Fruit fly (Drosophila melanogaster) whole organism, prepupa: ENCODE results near the gene CG32022.
A peak's percentile ranks its signal among the peaks of the same experiment; 100 is the strongest.

Experiments
- Blimp-1 ChIP-seq: fragments of 200-800 bp; sonication (Bioruptor generic); optimal IDR thresholded peaks from 3 replicates; lab custom pipeline; 2017; ENCODE audit warnings: missing biosample characterization, missing genetic modification characterization, mild to moderate bottlenecking, moderate library complexity, missing genetic modification reagents
- CG10631 ChIP-seq: fragments of 200-800 bp; sonication (Bioruptor generic); optimal IDR thresholded peaks from 2 replicates; lab custom pipeline; 2016; ENCODE audit warnings: missing biosample characterization, missing genetic modification characterization
- CG10669 ChIP-seq: fragments of 200-800 bp; sonication (Bioruptor generic); optimal IDR thresholded peaks from 3 replicates; lab custom pipeline; 2018; ENCODE audit warnings: missing biosample characterization, mild to moderate bottlenecking, missing genetic modification characterization, moderate library complexity
- CG11294 ChIP-seq: fragments of 200-800 bp; sonication (Bioruptor generic); IDR thresholded peaks from 2 replicates; pipeline ENCODE4 v1.3.6; 2022; ENCODE audit warnings: missing biosample characterization, missing genetic modification characterization
- CG11762 ChIP-seq: fragments of 200-800 bp; sonication (Bioruptor generic); optimal IDR thresholded peaks from 3 replicates; lab custom pipeline; 2016; ENCODE audit warnings: missing biosample characterization, missing genetic modification characterization; ENCODE audit not compliant: insufficient read depth
- CG11902 ChIP-seq: fragments of 200-800 bp; sonication (Bioruptor generic); optimal IDR thresholded peaks from 3 replicates; lab custom pipeline; 2016; ENCODE audit warnings: missing biosample characterization, missing genetic modification characterization
- CG15336 ChIP-seq: fragments of 200-800 bp; sonication (Bioruptor generic); IDR thresholded peaks from 2 replicates; pipeline ENCODE4 v1.3.6; 2022; ENCODE audit warnings: missing biosample characterization, missing genetic modification characterization
- CG16779 ChIP-seq: fragments of 200-800 bp; sonication (Bioruptor generic); optimal IDR thresholded peaks from 3 replicates; lab custom pipeline; 2017; ENCODE audit warnings: missing biosample characterization, mild to moderate bottlenecking, missing genetic modification characterization
- CG31627 ChIP-seq: fragments of 200-800 bp; sonication (Bioruptor generic); optimal IDR thresholded peaks from 3 replicates; lab custom pipeline; 2016; ENCODE audit warnings: missing biosample characterization, missing genetic modification characterization
- CG32006 ChIP-seq: fragments of 200-800 bp; sonication (Bioruptor generic); optimal IDR thresholded peaks from 3 replicates; lab custom pipeline; 2017; ENCODE audit warnings: missing biosample characterization, mild to moderate bottlenecking, missing genetic modification characterization
- CG34406 ChIP-seq: fragments of 200-800 bp; sonication (Bioruptor generic); optimal IDR thresholded peaks from 3 replicates; lab custom pipeline; 2016; ENCODE audit warnings: missing biosample characterization, missing genetic modification characterization
- CG3919 ChIP-seq: fragments of 200-800 bp; sonication (Bioruptor generic); optimal IDR thresholded peaks from 3 replicates; lab custom pipeline; 2016; ENCODE audit warnings: missing biosample characterization, missing genetic modification characterization
- CG4318 ChIP-seq: fragments of 200-800 bp; sonication (Bioruptor generic); optimal IDR thresholded peaks from 3 replicates; lab custom pipeline; 2017; ENCODE audit warnings: missing biosample characterization, mild to moderate bottlenecking, missing genetic modification characterization
- CG6276 ChIP-seq: fragments of 200-800 bp; sonication (Bioruptor generic); optimal IDR thresholded peaks from 2 replicates; lab custom pipeline; 2017; ENCODE audit warnings: missing biosample characterization, mild to moderate bottlenecking, missing genetic modification characterization
- CG6792 ChIP-seq: fragments of 200-800 bp; sonication (Bioruptor generic); optimal IDR thresholded peaks from 3 replicates; lab custom pipeline; 2016; ENCODE audit warnings: missing biosample characterization, missing genetic modification characterization
- CG6808 ChIP-seq: fragments of 200-800 bp; sonication (Bioruptor generic); optimal IDR thresholded peaks from 3 replicates; lab custom pipeline; 2017; ENCODE audit warnings: missing biosample characterization, missing genetic modification characterization, mild to moderate bottlenecking, moderate library complexity, missing genetic modification reagents
- CG6854 ChIP-seq: fragments of 200-800 bp; sonication (Bioruptor generic); optimal IDR thresholded peaks from 2 replicates; lab custom pipeline; 2017; ENCODE audit warnings: missing biosample characterization, mild to moderate bottlenecking, missing genetic modification characterization
- CG7368 ChIP-seq: fragments of 200-800 bp; sonication (Bioruptor generic); optimal IDR thresholded peaks from 3 replicates; lab custom pipeline; 2016; ENCODE audit warnings: missing biosample characterization, missing genetic modification characterization
- CG8119 ChIP-seq: fragments of 200-800 bp; sonication (Bioruptor generic); IDR thresholded peaks from 3 replicates; pipeline ENCODE4 v1.3.6; 2022; ENCODE audit warnings: missing biosample characterization, missing genetic modification characterization
- CG8319 ChIP-seq: fragments of 200-800 bp; sonication (Bioruptor generic); optimal IDR thresholded peaks from 3 replicates; lab custom pipeline; 2016; ENCODE audit warnings: missing biosample characterization, missing genetic modification characterization
- CG9139 ChIP-seq: fragments of 200-800 bp; sonication (Bioruptor generic); optimal IDR thresholded peaks from 3 replicates; lab custom pipeline; 2017; ENCODE audit warnings: missing biosample characterization, mild to moderate bottlenecking, missing genetic modification characterization
- Eip75B ChIP-seq: fragments of 200-800 bp; sonication (Bioruptor generic); optimal IDR thresholded peaks from 3 replicates; lab custom pipeline; 2016; ENCODE audit warnings: missing biosample characterization, missing genetic modification characterization
- Eip78C ChIP-seq: fragments of 200-800 bp; sonication (Bioruptor generic); peaks from one replicate; lab custom pipeline; 2016; ENCODE audit warnings: missing biosample characterization, missing genetic modification characterization
- Eip93F ChIP-seq: fragments of 200-800 bp; sonication (Bioruptor generic); optimal IDR thresholded peaks from 2 replicates; lab custom pipeline; 2016; ENCODE audit warnings: missing biosample characterization, mild to moderate bottlenecking, missing genetic modification characterization
- Ets21C ChIP-seq: fragments of 200-800 bp; sonication (Bioruptor generic); optimal IDR thresholded peaks from 3 replicates; lab custom pipeline; 2016; ENCODE audit warnings: missing biosample characterization, missing genetic modification characterization
- Ets96B ChIP-seq: fragments of 200-800 bp; optimal IDR thresholded peaks from 2 replicates; lab custom pipeline; 2019; ENCODE audit warnings: missing biosample characterization, mild to moderate bottlenecking, missing genetic modification characterization, moderate library complexity
- Gug ChIP-seq: fragments of 200-800 bp; sonication (Bioruptor generic); IDR thresholded peaks from 2 replicates; pipeline ENCODE4 v1.3.6; 2022; ENCODE audit warnings: missing biosample characterization, missing genetic modification characterization
- Hr38 ChIP-seq: sonication (Bioruptor generic); optimal IDR thresholded peaks from 2 replicates; lab custom pipeline; 2016; ENCODE audit warnings: missing biosample characterization, missing genetic modification characterization
- Hr39 ChIP-seq: fragments of 200-800 bp; sonication (Bioruptor generic); optimal IDR thresholded peaks from 2 replicates; lab custom pipeline; 2016; ENCODE audit warnings: missing biosample characterization, missing genetic modification characterization
- Lpt ChIP-seq: fragments of 200-800 bp; sonication (Bioruptor generic); optimal IDR thresholded peaks from 3 replicates; lab custom pipeline; 2016; ENCODE audit warnings: missing biosample characterization, missing genetic modification characterization
- Met ChIP-seq: fragments of 200-800 bp; sonication (Bioruptor generic); optimal IDR thresholded peaks from 3 replicates; lab custom pipeline; 2016; ENCODE audit warnings: missing biosample characterization, missing genetic modification characterization
- OdsH ChIP-seq: fragments of 200-800 bp; sonication (Bioruptor generic); optimal IDR thresholded peaks from 3 replicates; lab custom pipeline; 2016; ENCODE audit warnings: missing biosample characterization, missing genetic modification characterization
- Smox ChIP-seq: fragments of 200-800 bp; sonication (Bioruptor generic); optimal IDR thresholded peaks from 3 replicates; lab custom pipeline; 2016; ENCODE audit warnings: missing biosample characterization, missing genetic modification characterization
- Sox102F ChIP-seq: fragments of 200-800 bp; sonication (Bioruptor generic); optimal IDR thresholded peaks from 2 replicates; lab custom pipeline; 2016; ENCODE audit warnings: missing biosample characterization, mild to moderate bottlenecking, missing genetic modification characterization
- Sox14 ChIP-seq: fragments of 200-800 bp; sonication (Bioruptor generic); optimal IDR thresholded peaks from 3 replicates; lab custom pipeline; 2016; ENCODE audit warnings: missing biosample characterization, missing genetic modification characterization
- Sox15 ChIP-seq: fragments of 200-800 bp; sonication (Bioruptor generic); optimal IDR thresholded peaks from 3 replicates; lab custom pipeline; 2016; ENCODE audit warnings: missing biosample characterization, missing genetic modification characterization
- achi ChIP-seq: fragments of 200-800 bp; sonication (Bioruptor generic); optimal IDR thresholded peaks from 3 replicates; lab custom pipeline; 2016; ENCODE audit warnings: missing biosample characterization, missing genetic modification characterization
- cyc ChIP-seq: fragments of 200-800 bp; sonication (Bioruptor generic); optimal IDR thresholded peaks from 3 replicates; lab custom pipeline; 2016; ENCODE audit warnings: missing biosample characterization, missing genetic modification characterization
- dsx ChIP-seq: fragments of 200-800 bp; optimal IDR thresholded peaks from 3 replicates; lab custom pipeline; 2019; ENCODE audit warnings: missing biosample characterization, mild to moderate bottlenecking, missing genetic modification characterization, moderate library complexity; ENCODE audit not compliant: poor library complexity, severe bottlenecking
- eg ChIP-seq: fragments of 200-800 bp; sonication (Bioruptor generic); IDR thresholded peaks from 3 replicates; pipeline ENCODE4 v1.3.6; 2022; ENCODE audit warnings: missing biosample characterization, missing genetic modification characterization
- esn ChIP-seq: fragments of 200-800 bp; sonication (Bioruptor generic); optimal IDR thresholded peaks from 2 replicates; lab custom pipeline; 2016; ENCODE audit warnings: missing biosample characterization, mild to moderate bottlenecking, missing genetic modification characterization, moderate library complexity
- fd59A ChIP-seq: fragments of 200-800 bp; sonication (Bioruptor generic); optimal IDR thresholded peaks from 2 replicates; lab custom pipeline; 2017; ENCODE audit warnings: missing biosample characterization, mild to moderate bottlenecking, missing genetic modification characterization, missing genetic modification reagents
- fd85E ChIP-seq: fragments of 200-800 bp; sonication (Bioruptor generic); optimal IDR thresholded peaks from 3 replicates; lab custom pipeline; 2016; ENCODE audit warnings: missing biosample characterization, missing genetic modification characterization
- fkh ChIP-seq: fragments of 200-800 bp; sonication (Bioruptor generic); optimal IDR thresholded peaks from 3 replicates; lab custom pipeline; 2017; ENCODE audit warnings: missing biosample characterization, mild to moderate bottlenecking, missing genetic modification characterization, moderate library complexity
- lz ChIP-seq: fragments of 200-800 bp; sonication (Bioruptor generic); optimal IDR thresholded peaks from 3 replicates; lab custom pipeline; 2016; ENCODE audit warnings: missing biosample characterization, missing genetic modification characterization
- net ChIP-seq: fragments of 200-800 bp; sonication (Bioruptor generic); optimal IDR thresholded peaks from 3 replicates; lab custom pipeline; 2016; ENCODE audit warnings: missing biosample characterization, missing genetic modification characterization
- pdm3 ChIP-seq: fragments of 200-800 bp; sonication (Bioruptor generic); optimal IDR thresholded peaks from 3 replicates; lab custom pipeline; 2016; ENCODE audit warnings: missing biosample characterization, missing genetic modification characterization
- salr ChIP-seq, 2 experiments: fragments of 200-800 bp; sonication (Bioruptor generic); optimal IDR thresholded peaks; 3 replicates each; lab custom pipeline; 2016 to 2018; ENCODE audit warnings: missing biosample characterization in 2 of 2, missing genetic modification characterization in 2 of 2, mild to moderate bottlenecking in 1 of 2
- spab ChIP-seq: fragments of 200-800 bp; sonication (Bioruptor generic); optimal IDR thresholded peaks from 2 replicates; lab custom pipeline; 2017; ENCODE audit warnings: missing biosample characterization, mild to moderate bottlenecking, missing genetic modification characterization, missing genetic modification reagents
- ss ChIP-seq, 2 experiments: fragments of 200-800 bp; sonication (Bioruptor generic); optimal IDR thresholded peaks; 2 replicates in 1 of 2; 3 replicates in 1 of 2; lab custom pipeline; 2017 to 2018; ENCODE audit warnings: mild to moderate bottlenecking in 2 of 2, missing biosample characterization in 2 of 2, missing genetic modification characterization in 2 of 2, moderate library complexity in 1 of 2
- svp ChIP-seq: fragments of 200-800 bp; sonication (Bioruptor generic); peaks from one replicate; lab custom pipeline; 2016; ENCODE audit warnings: missing biosample characterization, missing genetic modification characterization
- topi ChIP-seq: fragments of 200-800 bp; sonication (Bioruptor generic); optimal IDR thresholded peaks from 3 replicates; lab custom pipeline; 2016; ENCODE audit warnings: missing biosample characterization, missing genetic modification characterization

The CG32022 gene

DNA sequence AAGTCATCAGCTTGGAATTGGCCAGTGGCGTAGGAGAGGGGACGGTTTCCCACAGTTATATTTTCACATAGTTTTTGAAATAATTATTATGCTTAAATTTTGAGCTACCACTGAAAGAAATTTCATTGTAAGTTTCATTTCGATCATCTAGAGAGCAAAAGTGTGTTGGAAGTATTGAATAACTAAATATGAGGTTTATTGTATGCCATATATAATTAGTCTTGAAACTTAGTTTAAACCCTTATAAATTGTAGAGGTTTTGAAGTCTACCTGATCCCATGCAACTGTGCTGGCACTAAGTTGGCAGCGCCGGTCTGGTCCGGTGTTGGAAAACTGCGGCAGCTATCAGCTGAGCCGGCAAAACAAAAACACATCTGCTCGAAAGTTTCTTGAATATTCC lies at the start of gene CG32022, which contains the start of gene CG6511:
CG32022 (minus strand) TSS at position 128 of the 400 bp plus-strand sequence.
CG6511 (plus strand) TSS at position 180 of the 400 bp plus-strand sequence.
- TF ChIP-seq esn = peak; percentile 99
- TF ChIP-seq Lpt (GFP tag; lab: Kevin White, UChicago) = peak; percentile 95
- TF ChIP-seq CG7368 (GFP tag; lab: Kevin White, UChicago) = peak; percentile 95
- TF ChIP-seq CG10669 = peak; percentile 98
- TF ChIP-seq CG15336 (GFP tag; lab: Robert Waterston, UW) = peak; percentile 95
- peak; percentile 99 for TF ChIP-seq lz
- TF ChIP-seq net (GFP tag; lab: Kevin White, UChicago) = peak; percentile 96
- TF ChIP-seq CG6854 (GFP tag; lab: Kevin White, UChicago) = peak; percentile 96
- TF ChIP-seq svp (GFP tag; lab: Kevin White, UChicago) = peak; percentile 99
- TF ChIP-seq CG6808 (GFP tag; lab: Kevin White, UChicago) = peak; percentile 95
- peak; percentile 95 for TF ChIP-seq CG6276 (GFP tag; lab: Kevin White, UChicago)
- TF ChIP-seq CG8319 = peak; percentile 96
- peak; percentile 96 for TF ChIP-seq eg (GFP tag; lab: Robert Waterston, UW)
- peak; percentile 99 for TF ChIP-seq CG32006 (GFP tag; lab: Kevin White, UChicago)
- TF ChIP-seq achi = peak; percentile 97
- TF ChIP-seq dsx (GFP tag; lab: Kevin White, UChicago) = peak; percentile 95
- TF ChIP-seq Hr38 (GFP tag; lab: Kevin White, UChicago) = peak; percentile 82
- TF ChIP-seq CG6792 (GFP tag; lab: Kevin White, UChicago) = peak; percentile 97
- TF ChIP-seq Sox102F (GFP tag; lab: Kevin White, UChicago) = peak; percentile 97
- peak; percentile 89 for TF ChIP-seq CG9139 (GFP tag; lab: Kevin White, UChicago)
- TF ChIP-seq fd85E (GFP tag; lab: Kevin White, UChicago) = peak; percentile 94
- peak; percentile 95 for TF ChIP-seq spab (GFP tag; lab: Kevin White, UChicago)
- peak; percentile 98 for TF ChIP-seq Ets21C (GFP tag; lab: Kevin White, UChicago)
- peak; percentile 98 for TF ChIP-seq Eip75B (GFP tag; lab: Kevin White, UChicago)
- TF ChIP-seq Blimp-1 (GFP tag; lab: Kevin White, UChicago) = peak; percentile 91
- peak; percentile 96 for TF ChIP-seq CG8119
- peak; percentile 99 for TF ChIP-seq cyc (GFP tag; lab: Kevin White, UChicago)
- TF ChIP-seq Ets96B = peak; percentile 97
- peak; percentile 96 for TF ChIP-seq Gug (GFP tag; lab: Robert Waterston, UW)
- TF ChIP-seq CG3919 (GFP tag; lab: Kevin White, UChicago) = peak; percentile 97
- TF ChIP-seq CG11294 (GFP tag; lab: Robert Waterston, UW) = peak; percentile 96
- peak; percentile 81 for TF ChIP-seq Eip93F (GFP tag; lab: Kevin White, UChicago)
- peak; percentile 98 for TF ChIP-seq CG34406
- peak; percentile 91 for TF ChIP-seq CG16779 (tag; lab: Kevin White, UChicago)
- peak; percentile 98 for TF ChIP-seq CG11902
- TF ChIP-seq Hr39 (GFP tag; lab: Kevin White, UChicago) = peak; percentile 99
- peak; percentile 97 for TF ChIP-seq fd59A (GFP tag; lab: Kevin White, UChicago)
- peak; percentile 97 for TF ChIP-seq Smox (GFP tag; lab: Kevin White, UChicago)
- TF ChIP-seq ss (GFP tag; optimal IDR thresholded peaks at IDR 0.05; lab: Kevin White, UChicago) = peak; percentile 88 to 95
- peak; percentile 99 for TF ChIP-seq CG31627
- peak; percentile 99 for TF ChIP-seq CG4318 (GFP tag; lab: Kevin White, UChicago)
- TF ChIP-seq fkh (GFP tag; lab: Kevin White, UChicago) = no peak
- TF ChIP-seq topi (GFP tag; lab: Kevin White, UChicago) = peak; percentile 98
- peak; percentile 99 for TF ChIP-seq CG10631 (GFP tag; lab: Kevin White, UChicago)
- peak; percentile 99 for TF ChIP-seq Sox14 (GFP tag; lab: Kevin White, UChicago)
- peak; percentile 97 for TF ChIP-seq CG11762
- peak; percentile 99 for TF ChIP-seq Eip78C (GFP tag; lab: Kevin White, UChicago)
- TF ChIP-seq OdsH = peak; percentile 99
- peak; percentile 96 for TF ChIP-seq salr (GFP tag; optimal IDR thresholded peaks at IDR 0.05; lab: Kevin White, UChicago)
- TF ChIP-seq Met (GFP tag; lab: Kevin White, UChicago) = peak; percentile 98
- peak; percentile 99 for TF ChIP-seq pdm3 (GFP tag; lab: Kevin White, UChicago)
- TF ChIP-seq Sox15 (GFP tag; lab: Kevin White, UChicago) = peak; percentile 99
